Fruit fly (Drosophila melanogaster): ENCODE data around the gene CG42688.

DNA sequence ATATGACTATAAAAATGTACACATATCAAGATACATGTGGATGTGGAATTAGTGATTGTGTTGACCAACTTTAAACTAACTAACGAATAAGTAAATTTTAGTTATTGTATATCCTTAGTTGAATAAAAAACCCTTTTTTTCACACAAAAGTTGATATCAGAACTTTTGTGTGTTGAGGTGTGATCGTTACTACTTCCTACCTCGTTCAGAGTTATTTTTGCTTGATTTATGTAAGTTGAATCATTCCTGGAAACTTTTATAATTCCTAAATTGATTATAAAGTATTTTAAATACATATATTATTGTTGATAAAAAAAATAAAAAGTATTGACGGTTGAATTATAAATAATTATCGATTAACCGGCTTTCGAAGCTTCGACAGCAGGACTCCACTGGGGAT is 1.1 kb upstream of the CG42688 start, which contains the start of gene CG46059:
- TF ChIP-seq bbx (GFP tag; IDR thresholded peaks at IDR 0.05; ENCODE audit: partially characterized antibody) (no peak), Hmx (GFP tag; optimal IDR thresholded peaks at IDR 0.05) (no peak), CG9727 (GFP tag; optimal IDR thresholded peaks at IDR 0.05) (no peak), Sry-β (GFP tag; optimal IDR thresholded peaks at IDR 0.05) (no peak)

All from whole organism, embryonic.